Fruit fly (Drosophila melanogaster) whole organism, wandering third instar larva: ENCODE results near the gene chic.

ENCODE experiments used
- Dfd ChIP-seq: fragments of >200 bp; optimal IDR thresholded peaks from 2 replicates; lab custom pipeline; 2017; ENCODE audit warnings: missing biosample characterization, missing genetic modification characterization
- Hnf4 ChIP-seq: fragments of 200-800 bp; sonication (Bioruptor generic); optimal IDR thresholded peaks from 2 replicates; lab custom pipeline; 2016; ENCODE audit warnings: missing biosample characterization, mild to moderate bottlenecking, missing genetic modification characterization
- Hr78 ChIP-seq: fragments of >200 bp; optimal IDR thresholded peaks from 2 replicates; lab custom pipeline; 2017; ENCODE audit warnings: missing biosample characterization, missing genetic modification characterization
- dl ChIP-seq, 2 experiments: fragments of 175-275, 200-275 bp in 1 of 2; fragments of 200-275 bp in 1 of 2; sonication (Bioruptor generic); optimal IDR thresholded peaks; lab custom pipeline; 2018; ENCODE audit warnings: mild to moderate bottlenecking in 2 of 2, missing biosample characterization in 2 of 2, missing genetic modification characterization in 2 of 2, moderate library complexity in 2 of 2; ENCODE audit not compliant: partially characterized antibody in 2 of 2, insufficient read depth in 1 of 2
- pan ChIP-seq: fragments of >200 bp; optimal IDR thresholded peaks from 2 replicates; lab custom pipeline; 2017
- psq ChIP-seq: fragments of 200-800 bp; sonication (Bioruptor generic); optimal IDR thresholded peaks from 3 replicates; lab custom pipeline; 2017; ENCODE audit warnings: missing biosample characterization, mild to moderate bottlenecking, missing genetic modification characterization, moderate library complexity
- sv ChIP-seq: fragments of 200-800 bp; sonication (Bioruptor generic); optimal IDR thresholded peaks from 3 replicates; lab custom pipeline; 2016; ENCODE audit warnings: missing biosample characterization, missing genetic modification characterization
- usp ChIP-seq: fragments of >200 bp; optimal IDR thresholded peaks from 2 replicates; lab custom pipeline; 2017; ENCODE audit warnings: missing biosample characterization, missing genetic modification characterization

DNA sequence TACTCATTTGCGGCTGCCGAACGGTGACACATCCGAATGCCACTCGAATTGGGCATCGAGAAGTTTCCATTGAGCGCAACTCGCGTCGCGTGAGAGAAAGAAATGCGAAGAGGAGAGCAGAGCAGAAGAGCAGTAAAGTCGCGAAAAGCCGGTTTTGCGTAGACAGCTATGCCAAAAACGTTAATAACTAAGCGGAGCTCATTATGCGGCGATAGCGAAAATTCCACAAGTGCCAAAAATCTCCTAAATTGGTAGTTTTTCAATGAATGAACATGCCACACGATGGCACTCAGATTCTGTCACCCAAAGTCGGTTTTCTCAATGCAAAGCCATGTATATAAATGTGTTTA, 3.1 kb downstream of the chic start:
- TF ChIP-seq psq (no peak), Hr78 (GFP tag; lab: Kevin White, UChicago) (no peak), pan (lab: Kevin White, UChicago) (no peak), sv (no peak), Dfd (GFP tag; lab: Kevin White, UChicago) (no peak), usp (no peak), Hnf4 (GFP tag; lab: Kevin White, UChicago) (no peak), dl (GFP tag; optimal IDR thresholded peaks at IDR 0.05; lab: Kevin White, UChicago; ENCODE audit: insufficient read depth in 1 of 2, partially characterized antibody in 2 of 2) (no peak)
